Worm (Caenorhabditis elegans) whole organism, L1 larva: ENCODE data around the gene C50F4.9.

ENCODE experiments used
- lin-13 ChIP-seq: fragments of 150-350 bp; optimal IDR thresholded peaks from 2 replicates; lab custom pipeline; 2014; ENCODE audit warnings: missing biosample characterization, missing genetic modification reagents, missing genetic modification characterization
- lin-39 ChIP-seq: fragments of 150-350 bp; optimal IDR thresholded peaks from 2 replicates; lab custom pipeline; 2014; ENCODE audit warnings: missing biosample characterization, missing genetic modification reagents, missing genetic modification characterization

- TF ChIP-seq lin-39 (no peak), lin-13 (GFP tag; lab: Kevin White, UChicago) (no peak)
These were observed 10.6 kb upstream of the C50F4.9 start, which contains the start of gene tag-329 for ce11 chrV:9534621-9535020.
